Worm (Caenorhabditis elegans) whole organism, L2 larva: ENCODE data around the gene nspb-8.

ENCODE experiments used
- C34F6.9 ChIP-seq: fragments of 150-350 bp; optimal IDR thresholded peaks from 2 replicates; lab custom pipeline; 2014; ENCODE audit warnings: missing biosample characterization, missing genetic modification characterization
- F13H6.1 ChIP-seq: sonication (generic microtip); optimal IDR thresholded peaks from 2 replicates; lab custom pipeline; 2016; ENCODE audit warnings: missing genetic modification characterization, missing compliant biosample characterization
- R02D3.7 ChIP-seq: fragments of 150-350 bp; optimal IDR thresholded peaks from 2 replicates; lab custom pipeline; 2014; ENCODE audit warnings: missing biosample characterization, missing genetic modification characterization
- alr-1 ChIP-seq: fragments of 150-350 bp; optimal IDR thresholded peaks from 2 replicates; lab custom pipeline; 2014; ENCODE audit warnings: missing biosample characterization, missing genetic modification characterization
- ceh-16 ChIP-seq: fragments of 150-350 bp; optimal IDR thresholded peaks from 2 replicates; lab custom pipeline; 2014; ENCODE audit warnings: missing biosample characterization, missing genetic modification characterization
- ceh-82 ChIP-seq: fragments of 150-350 bp; optimal IDR thresholded peaks from 2 replicates; lab custom pipeline; 2014; ENCODE audit warnings: missing biosample characterization, missing genetic modification characterization
- dmd-4 ChIP-seq: sonication (generic microtip); optimal IDR thresholded peaks from 2 replicates; lab custom pipeline; 2017; ENCODE audit warnings: missing biosample characterization, missing genetic modification characterization
- egl-27 ChIP-seq: sonication (generic microtip); optimal IDR thresholded peaks from 3 replicates; lab custom pipeline; 2017; ENCODE audit warnings: missing biosample characterization, missing genetic modification reagents, missing genetic modification characterization
- elt-1 ChIP-seq: fragments of 150-350 bp; optimal IDR thresholded peaks from 2 replicates; lab custom pipeline; 2014; ENCODE audit warnings: missing biosample characterization, missing genetic modification characterization
- elt-3 ChIP-seq: sonication (generic microtip); optimal IDR thresholded peaks from 2 replicates; lab custom pipeline; 2017; ENCODE audit warnings: missing biosample characterization, missing genetic modification characterization
- fos-1 ChIP-seq: fragments of 150-350 bp; optimal IDR thresholded peaks from 2 replicates; lab custom pipeline; 2014; ENCODE audit warnings: missing biosample characterization, missing genetic modification characterization
- lin-11 ChIP-seq: fragments of 150-350 bp; sonication (generic microtip); optimal IDR thresholded peaks from 2 replicates; lab custom pipeline; 2014; ENCODE audit warnings: missing biosample characterization, missing genetic modification characterization, inconsistent platforms, mixed read lengths
- lin-13 ChIP-seq: fragments of 150-350 bp; optimal IDR thresholded peaks from 2 replicates; lab custom pipeline; 2014; ENCODE audit warnings: missing biosample characterization, missing genetic modification reagents, missing genetic modification characterization
- lsy-2 ChIP-seq, 2 experiments: fragments of 150-350 bp in 1 of 2; sonication (generic microtip) in 1 of 2; optimal IDR thresholded peaks; 2 replicates each; lab custom pipeline; 2014 to 2017; ENCODE audit warnings: missing biosample characterization in 2 of 2, missing genetic modification characterization in 2 of 2
- mbf-1 ChIP-seq: sonication (generic microtip); optimal IDR thresholded peaks from 2 replicates; lab custom pipeline; 2017; ENCODE audit warnings: missing biosample characterization, missing genetic modification characterization
- mdl-1 ChIP-seq, 2 experiments: fragments of 150-350 bp in 1 of 2; sonication (generic microtip) in 1 of 2; optimal IDR thresholded peaks; 2 replicates each; lab custom pipeline; 2017; ENCODE audit warnings: missing biosample characterization in 2 of 2, missing genetic modification characterization in 2 of 2
- nhr-10 ChIP-seq: sonication (generic microtip); optimal IDR thresholded peaks from 2 replicates; lab custom pipeline; 2017; ENCODE audit warnings: missing biosample characterization, missing genetic modification characterization
- nhr-11 ChIP-seq: fragments of 150-350 bp; optimal IDR thresholded peaks from 2 replicates; lab custom pipeline; 2014; ENCODE audit warnings: missing biosample characterization, missing genetic modification characterization
- nhr-12 ChIP-seq: fragments of 150-350 bp; optimal IDR thresholded peaks from 2 replicates; lab custom pipeline; 2014; ENCODE audit warnings: missing biosample characterization, missing genetic modification characterization
- nhr-129 ChIP-seq: fragments of 150-350 bp; optimal IDR thresholded peaks from 2 replicates; lab custom pipeline; 2014; ENCODE audit warnings: missing biosample characterization, missing genetic modification characterization
- nhr-237 ChIP-seq: fragments of 150-350 bp; optimal IDR thresholded peaks from 2 replicates; lab custom pipeline; 2014; ENCODE audit warnings: missing biosample characterization, missing genetic modification characterization
- nhr-25 ChIP-seq: fragments of 150-350 bp; sonication (generic microtip); optimal IDR thresholded peaks from 3 replicates; lab custom pipeline; 2014; ENCODE audit warnings: missing biosample characterization, missing genetic modification characterization
- nhr-77 ChIP-seq: fragments of 150-350 bp; optimal IDR thresholded peaks from 2 replicates; lab custom pipeline; 2014; ENCODE audit warnings: missing biosample characterization, missing genetic modification characterization
- skn-1 ChIP-seq: sonication (generic microtip); optimal IDR thresholded peaks from 2 replicates; lab custom pipeline; 2017; ENCODE audit warnings: missing biosample characterization, missing genetic modification characterization
- sma-3 ChIP-seq: sonication (generic microtip); optimal IDR thresholded peaks from 2 replicates; lab custom pipeline; 2016; ENCODE audit warnings: missing genetic modification reagents, missing genetic modification characterization, missing compliant biosample characterization
- sma-9 ChIP-seq, 2 experiments: fragments of 150-350 bp in 1 of 2; sonication (generic microtip) in 1 of 2; optimal IDR thresholded peaks; 2 replicates each; lab custom pipeline; 2014 to 2016; ENCODE audit warnings: missing genetic modification characterization in 2 of 2, mild to moderate bottlenecking in 1 of 2, missing biosample characterization in 1 of 2, missing compliant biosample characterization in 1 of 2, missing genetic modification reagents in 1 of 2, moderate library complexity in 1 of 2
- snpc-4 ChIP-seq: fragments of 150-350 bp; optimal IDR thresholded peaks from 2 replicates; lab custom pipeline; 2014; ENCODE audit warnings: missing biosample characterization, missing genetic modification characterization
- unc-39 ChIP-seq: fragments of 150-350 bp; optimal IDR thresholded peaks from 2 replicates; lab custom pipeline; 2014; ENCODE audit warnings: missing biosample characterization, missing genetic modification characterization
- unc-55 ChIP-seq: fragments of 150-350 bp; sonication (generic microtip); optimal IDR thresholded peaks from 3 replicates; lab custom pipeline; 2014; ENCODE audit warnings: missing biosample characterization, missing genetic modification reagents, missing genetic modification characterization
- ztf-11 ChIP-seq: sonication (generic microtip); optimal IDR thresholded peaks from 2 replicates; lab custom pipeline; 2017; ENCODE audit warnings: missing biosample characterization, missing genetic modification characterization
- ztf-4 ChIP-seq: fragments of 150-350 bp; optimal IDR thresholded peaks from 2 replicates; lab custom pipeline; 2014; ENCODE audit warnings: missing biosample characterization, missing genetic modification characterization

The nspb-8 gene

ce11 chrII:14582206-14582605 is 1.8 kb upstream of the nspb-8 start, which contains the start of gene C01G12.3:
TSS of gene C01G12.3 (minus strand) at chrII:14582306.
- TF ChIP-seq ztf-11: no peak

ce11 chrII:14578716-14579115 is 1.7 kb downstream of the nspb-8 start, which contains the start of gene C01G12.9:
TSS of gene C01G12.9 (plus strand) at chrII:14579016.
- TF ChIP-seq snpc-4 (tag; lab: Kevin White, UChicago) (no peak), ceh-82 (tag; lab: Kevin White, UChicago) (no peak), lin-13 (GFP tag; lab: Kevin White, UChicago) (no peak), dmd-4 (tag; lab: Kevin White, UChicago) (no peak), elt-1 (tag; lab: Kevin White, UChicago) (no peak), ceh-16 (tag; lab: Kevin White, UChicago) (no peak), egl-27 (no peak), ztf-4 (tag; lab: Kevin White, UChicago) (no peak), nhr-77 (no peak)
- TF ChIP-seq, all 48 proteins: peak for 0

ce11 chrII:14578013-14578412 is 2.4 kb downstream of the nspb-8 start, which contains the start of gene nspb-7:
TSS of gene nspb-7 (plus strand) at chrII:14578313.
- TF ChIP-seq alr-1 (tag; lab: Kevin White, UChicago) (no peak), sma-3 (GFP tag; lab: Kevin White, UChicago) (no peak), mbf-1 (tag; lab: Kevin White, UChicago) (no peak), nhr-77 (no peak)
- TF ChIP-seq, all 48 proteins: peak for 0

- TF ChIP-seq sma-3 (GFP tag; lab: Kevin White, UChicago) (no peak), lsy-2 (tag; optimal IDR thresholded peaks at IDR 0.05; lab: Kevin White, UChicago) (no peak), nhr-237 (tag; lab: Kevin White, UChicago) (no peak), nhr-129 (tag; lab: Kevin White, UChicago) (no peak), ceh-16 (tag; lab: Kevin White, UChicago) (no peak), unc-39 (tag; lab: Kevin White, UChicago) (no peak), lin-13 (GFP tag; lab: Kevin White, UChicago) (no peak), nhr-11 (no peak), ztf-11 (no peak), nhr-12 (tag; lab: Kevin White, UChicago) (no peak), C34F6.9 (tag; lab: Kevin White, UChicago) (no peak), lin-11 (tag; lab: Kevin White, UChicago) (no peak)
- TF ChIP-seq, all 48 proteins: peak for 0
These were observed 4.0 kb downstream of the nspb-8 start, which contains the start of gene C01G12.13 for ce11 chrII:14576429-14576828. TSS of gene C01G12.13 (plus strand) at chrII:14576729.

- TF ChIP-seq elt-3 (tag; lab: Kevin White, UChicago) (no peak), nhr-25 (tag; lab: Kevin White, UChicago) (no peak)
- TF ChIP-seq, all 48 proteins: peak for 0
These were observed 5.7 kb downstream of the nspb-8 start for ce11 chrII:14574790-14575189.

ce11 chrII:14573315-14573714 is 7.1 kb downstream of the nspb-8 start, which contains the start of gene madf-5:
TSS of gene madf-5 (plus strand) at chrII:14573615.
- no peak for TF ChIP-seq R02D3.7 (tag; lab: Kevin White, UChicago)

- peak; percentile 54 for TF ChIP-seq F13H6.1 (tag; lab: Kevin White, UChicago)
- peak; percentile 42 for TF ChIP-seq nhr-129 (tag; lab: Kevin White, UChicago)
- TF ChIP-seq nhr-237 (tag; lab: Kevin White, UChicago): no peak
- TF ChIP-seq fos-1 (tag; lab: Kevin White, UChicago): no peak
- TF ChIP-seq C34F6.9 (tag; lab: Kevin White, UChicago): no peak
- no peak for TF ChIP-seq skn-1 (tag; lab: Kevin White, UChicago)
These were observed 9.8 kb downstream of the nspb-8 start for ce11 chrII:14570541-14571160.

- no peak for TF ChIP-seq nhr-12 (tag; lab: Kevin White, UChicago)
- TF ChIP-seq mdl-1 (tag; optimal IDR thresholded peaks at IDR 0.05; lab: Kevin White, UChicago): no peak
- TF ChIP-seq mbf-1 (tag; lab: Kevin White, UChicago): no peak
- no peak for TF ChIP-seq nhr-10
- peak in 1 of 2 experiments; percentile 34 for TF ChIP-seq lsy-2 (tag; optimal IDR thresholded peaks at IDR 0.05; lab: Kevin White, UChicago)
- peak; percentile 5 for TF ChIP-seq sma-9 (GFP tag; optimal IDR thresholded peaks at IDR 0.05; lab: Kevin White, UChicago)
- no peak for TF ChIP-seq sma-9 (tag; optimal IDR thresholded peaks at IDR 0.05; lab: Kevin White, UChicago)
- TF ChIP-seq elt-1 (tag; lab: Kevin White, UChicago): no peak
- peak; percentile 28 for TF ChIP-seq F13H6.1 (tag; lab: Kevin White, UChicago)
- TF ChIP-seq ztf-11: no peak
- TF ChIP-seq unc-55 (GFP tag; lab: Kevin White, UChicago): peak; percentile 19
These were observed 11.1 kb downstream of the nspb-8 start for ce11 chrII:14569322-14569721.
